Fruit fly (Drosophila melanogaster) whole organism, wandering third instar larva: ENCODE results near the gene Daxx.

ENCODE experiments used
- Abd-B ChIP-seq: fragments of >200 bp; optimal IDR thresholded peaks from 2 replicates; lab custom pipeline; 2017; ENCODE audit warnings: missing biosample characterization, missing genetic modification characterization
- CG32264 ChIP-seq: fragments of 200-800 bp; sonication (Bioruptor generic); optimal IDR thresholded peaks from 2 replicates; lab custom pipeline; 2016; ENCODE audit warnings: missing biosample characterization, missing genetic modification characterization
- CG9705 ChIP-seq: fragments of 200-800 bp; sonication (Bioruptor generic); optimal IDR thresholded peaks from 2 replicates; lab custom pipeline; 2018; ENCODE audit warnings: missing biosample characterization, mild to moderate bottlenecking, missing genetic modification characterization
- CrebA ChIP-seq: fragments of 200-800 bp; sonication (Bioruptor generic); optimal IDR thresholded peaks from 2 replicates; lab custom pipeline; 2016; ENCODE audit warnings: missing biosample characterization, mild to moderate bottlenecking, missing genetic modification characterization, borderline replicate concordance
- Dfd ChIP-seq: fragments of >200 bp; optimal IDR thresholded peaks from 2 replicates; lab custom pipeline; 2017; ENCODE audit warnings: missing biosample characterization, missing genetic modification characterization
- Dif ChIP-seq: fragments of 200-275, 200-300 bp; sonication (Bioruptor generic); optimal IDR thresholded peaks from 2 replicates; lab custom pipeline; 2018; ENCODE audit warnings: missing biosample characterization, missing genetic modification characterization; ENCODE audit not compliant: partially characterized antibody
- GATAd ChIP-seq: sonication (Bioruptor generic); optimal IDR thresholded peaks from 2 replicates; lab custom pipeline; 2016; ENCODE audit warnings: missing biosample characterization, missing genetic modification characterization
- HLH106 ChIP-seq: fragments of 200-800 bp; optimal IDR thresholded peaks from 3 replicates; lab custom pipeline; 2019; ENCODE audit warnings: missing biosample characterization, mild to moderate bottlenecking, missing genetic modification characterization, moderate library complexity
- Hnf4 ChIP-seq: fragments of 200-800 bp; sonication (Bioruptor generic); optimal IDR thresholded peaks from 2 replicates; lab custom pipeline; 2016; ENCODE audit warnings: missing biosample characterization, mild to moderate bottlenecking, missing genetic modification characterization
- Hr78 ChIP-seq: fragments of >200 bp; optimal IDR thresholded peaks from 2 replicates; lab custom pipeline; 2017; ENCODE audit warnings: missing biosample characterization, missing genetic modification characterization
- Hr83 ChIP-seq: fragments of 200-300 bp; sonication (Bioruptor generic); optimal IDR thresholded peaks from 2 replicates; lab custom pipeline; 2016; ENCODE audit warnings: missing biosample characterization, mild to moderate bottlenecking, missing genetic modification characterization, moderate library complexity; ENCODE audit not compliant: poor library complexity, severe bottlenecking
- Mio ChIP-seq: sonication (Bioruptor generic); optimal IDR thresholded peaks from 2 replicates; lab custom pipeline; 2016; ENCODE audit warnings: missing biosample characterization, missing genetic modification characterization
- Myc ChIP-seq: fragments of >200 bp; optimal IDR thresholded peaks from 2 replicates; lab custom pipeline; 2017
- OdsH ChIP-seq: fragments of 200-800 bp; sonication (Bioruptor generic); optimal IDR thresholded peaks from 2 replicates; lab custom pipeline; 2016; ENCODE audit warnings: missing biosample characterization, mild to moderate bottlenecking, missing genetic modification characterization
- Rel ChIP-seq, 2 experiments: fragments of 200-800 bp; sonication (Bioruptor generic) in 1 of 2; optimal IDR thresholded peaks; 2 replicates in 1 of 2; 3 replicates in 1 of 2; lab custom pipeline; 2016 to 2019; ENCODE audit warnings: mild to moderate bottlenecking in 2 of 2, missing biosample characterization in 2 of 2, missing genetic modification characterization in 2 of 2, moderate library complexity in 1 of 2
- Sp1 ChIP-seq: fragments of 200-800 bp; sonication (Bioruptor generic); optimal IDR thresholded peaks from 3 replicates; lab custom pipeline; 2019; ENCODE audit warnings: missing biosample characterization, mild to moderate bottlenecking, missing genetic modification characterization, moderate library complexity
- Vsx2 ChIP-seq: fragments of 200-300, 225-300 bp; sonication (Bioruptor generic); optimal IDR thresholded peaks from 2 replicates; lab custom pipeline; 2018; ENCODE audit warnings: missing biosample characterization, missing genetic modification characterization; ENCODE audit not compliant: partially characterized antibody
- br ChIP-seq: fragments of 200-800 bp; sonication (Bioruptor generic); optimal IDR thresholded peaks from 2 replicates; lab custom pipeline; 2016; ENCODE audit warnings: missing biosample characterization, missing genetic modification characterization
- brk ChIP-seq: fragments of 200-800 bp; sonication (Bioruptor generic); optimal IDR thresholded peaks from 2 replicates; lab custom pipeline; 2016; ENCODE audit warnings: missing biosample characterization, mild to moderate bottlenecking, missing genetic modification characterization
- dl ChIP-seq, 2 experiments: fragments of 175-275, 200-275 bp in 1 of 2; fragments of 200-275 bp in 1 of 2; sonication (Bioruptor generic); optimal IDR thresholded peaks; lab custom pipeline; 2018; ENCODE audit warnings: mild to moderate bottlenecking in 2 of 2, missing biosample characterization in 2 of 2, missing genetic modification characterization in 2 of 2, moderate library complexity in 2 of 2; ENCODE audit not compliant: partially characterized antibody in 2 of 2, insufficient read depth in 1 of 2
- dmrt93B ChIP-seq: fragments of 200-800 bp; sonication (Bioruptor generic); optimal IDR thresholded peaks from 2 replicates; lab custom pipeline; 2018; ENCODE audit warnings: missing biosample characterization, mild to moderate bottlenecking, missing genetic modification characterization
- dsf ChIP-seq: sonication (Bioruptor generic); optimal IDR thresholded peaks from 2 replicates; lab custom pipeline; 2016; ENCODE audit warnings: missing biosample characterization, missing genetic modification characterization, borderline replicate concordance
- ey ChIP-seq: fragments of 200-800 bp; sonication (Bioruptor generic); optimal IDR thresholded peaks from 2 replicates; lab custom pipeline; 2016; ENCODE audit warnings: missing biosample characterization, missing genetic modification characterization
- foxo ChIP-seq, 2 experiments: fragments of 200-800 bp; sonication (Bioruptor generic); optimal IDR thresholded peaks; 2 replicates in 1 of 2; 3 replicates in 1 of 2; lab custom pipeline; 2016 to 2017; ENCODE audit warnings: missing biosample characterization in 2 of 2, missing genetic modification characterization in 2 of 2
- fru ChIP-seq: fragments of 200-800 bp; sonication (Bioruptor generic); optimal IDR thresholded peaks from 3 replicates; lab custom pipeline; 2016; ENCODE audit warnings: missing biosample characterization, mild to moderate bottlenecking, missing genetic modification characterization
- h ChIP-seq: fragments of 200-800 bp; sonication (Bioruptor generic); optimal IDR thresholded peaks from 3 replicates; lab custom pipeline; 2016; ENCODE audit warnings: missing biosample characterization, mild to moderate bottlenecking, missing genetic modification characterization
- jim ChIP-seq: fragments of 175-275, 200-325 bp; sonication (Bioruptor generic); optimal IDR thresholded peaks from 2 replicates; lab custom pipeline; 2016; ENCODE audit warnings: missing biosample characterization, mild to moderate bottlenecking, missing genetic modification characterization
- lola ChIP-seq: fragments of >200 bp; optimal IDR thresholded peaks from 2 replicates; lab custom pipeline; 2017; ENCODE audit warnings: missing biosample characterization, missing genetic modification characterization
- pan ChIP-seq: fragments of >200 bp; optimal IDR thresholded peaks from 2 replicates; lab custom pipeline; 2017
- psq ChIP-seq: fragments of 200-800 bp; sonication (Bioruptor generic); optimal IDR thresholded peaks from 3 replicates; lab custom pipeline; 2017; ENCODE audit warnings: missing biosample characterization, mild to moderate bottlenecking, missing genetic modification characterization, moderate library complexity
- rgr ChIP-seq: fragments of 200-800 bp; sonication (Bioruptor generic); optimal IDR thresholded peaks from 3 replicates; lab custom pipeline; 2016; ENCODE audit warnings: missing biosample characterization, mild to moderate bottlenecking, missing genetic modification characterization
- sage ChIP-seq: fragments of 200-800 bp; sonication (Bioruptor generic); optimal IDR thresholded peaks from 2 replicates; lab custom pipeline; 2016; ENCODE audit warnings: missing biosample characterization, mild to moderate bottlenecking, missing genetic modification characterization
- sv ChIP-seq: fragments of 200-800 bp; sonication (Bioruptor generic); optimal IDR thresholded peaks from 3 replicates; lab custom pipeline; 2016; ENCODE audit warnings: missing biosample characterization, missing genetic modification characterization
- tai ChIP-seq: sonication (Bioruptor generic); optimal IDR thresholded peaks from 2 replicates; lab custom pipeline; 2016; ENCODE audit warnings: missing biosample characterization, missing genetic modification characterization
- usp ChIP-seq: fragments of >200 bp; optimal IDR thresholded peaks from 2 replicates; lab custom pipeline; 2017; ENCODE audit warnings: missing biosample characterization, missing genetic modification characterization
- woc ChIP-seq: sonication (Bioruptor generic); optimal IDR thresholded peaks from 2 replicates; lab custom pipeline; 2016; ENCODE audit warnings: missing biosample characterization, mild to moderate bottlenecking, missing genetic modification characterization

Daxx gene

dm6 chr2L:6526996-6527395 is 46.3 kb downstream of the Daxx start:
- TF ChIP-seq br (GFP tag; lab: Kevin White, UChicago) (no peak), Hr83 (GFP tag; lab: Kevin White, UChicago) (peak; percentile 16), ey (GFP tag; lab: Kevin White, UChicago) (no peak), dmrt93B (GFP tag; lab: Kevin White, UChicago) (no peak), Vsx2 (GFP tag; lab: Kevin White, UChicago) (no peak), usp (GFP tag; lab: Kevin White, UChicago) (no peak), CrebA (GFP tag; lab: Kevin White, UChicago) (no peak), pan (lab: Kevin White, UChicago) (no peak), rgr (GFP tag; lab: Kevin White, UChicago) (no peak), foxo (GFP tag; optimal IDR thresholded peaks at IDR 0.05; lab: Kevin White, UChicago) (no peak), CG32264 (GFP tag; lab: Kevin White, UChicago) (no peak), woc (no peak), tai (no peak), GATAd (GFP tag; lab: Kevin White, UChicago) (no peak), Rel (GFP tag; optimal IDR thresholded peaks at IDR 0.05; lab: Kevin White, UChicago) (no peak), Rel (tag; optimal IDR thresholded peaks at IDR 0.05; lab: Kevin White, UChicago) (no peak), jim (GFP tag; lab: Kevin White, UChicago) (no peak), CG9705 (GFP tag; lab: Kevin White, UChicago) (no peak), dl (GFP tag; optimal IDR thresholded peaks at IDR 0.05; lab: Kevin White, UChicago; ENCODE audit: insufficient read depth in 1 of 2, partially characterized antibody in 2 of 2) (no peak), Dif (no peak), fru (GFP tag; lab: Kevin White, UChicago) (no peak), Hnf4 (GFP tag; lab: Kevin White, UChicago) (no peak), Hr78 (GFP tag; lab: Kevin White, UChicago) (no peak), OdsH (no peak), Myc (lab: Kevin White, UChicago) (peak; percentile 64), psq (GFP tag; lab: Kevin White, UChicago) (no peak), dsf (no peak), h (GFP tag; lab: Kevin White, UChicago) (peak; percentile 11)

dm6 chr2L:6530952-6531512 is 50.3 kb downstream of the Daxx start:
- TF ChIP-seq fru (GFP tag; lab: Kevin White, UChicago) (no peak), OdsH (no peak), tai (no peak), Dfd (no peak), ey (GFP tag; lab: Kevin White, UChicago) (no peak), br (GFP tag; lab: Kevin White, UChicago) (no peak), Hr83 (GFP tag; lab: Kevin White, UChicago) (no peak), brk (GFP tag; lab: Kevin White, UChicago) (no peak), GATAd (GFP tag; lab: Kevin White, UChicago) (no peak), CG32264 (GFP tag; lab: Kevin White, UChicago) (no peak), dsf (no peak), psq (GFP tag; lab: Kevin White, UChicago) (no peak), pan (lab: Kevin White, UChicago) (no peak), Abd-B (GFP tag; lab: Kevin White, UChicago) (no peak), Dif (no peak), jim (GFP tag; lab: Kevin White, UChicago) (no peak), lola (GFP tag; lab: Kevin White, UChicago) (no peak), usp (GFP tag; lab: Kevin White, UChicago) (no peak), sv (GFP tag; lab: Kevin White, UChicago) (no peak)

dm6 chr2L:6531985-6532699 is 51.4 kb downstream of the Daxx start:
- TF ChIP-seq Abd-B (GFP tag; lab: Kevin White, UChicago) = no peak
- TF ChIP-seq Myc (lab: Kevin White, UChicago) = no peak
- no peak for TF ChIP-seq Dfd
- no peak for TF ChIP-seq HLH106 (tag; lab: Kevin White, UChicago)
- no peak for TF ChIP-seq CG32264 (GFP tag; lab: Kevin White, UChicago)
- no peak for TF ChIP-seq Mio (GFP tag; lab: Kevin White, UChicago)
- no peak for TF ChIP-seq Vsx2 (GFP tag; lab: Kevin White, UChicago)
- TF ChIP-seq Hnf4 (GFP tag; lab: Kevin White, UChicago) = no peak
- TF ChIP-seq fru (GFP tag; lab: Kevin White, UChicago) = no peak
- no peak for TF ChIP-seq Sp1 (GFP tag; lab: Kevin White, UChicago)
- TF ChIP-seq woc = no peak
- TF ChIP-seq CG9705 (GFP tag; lab: Kevin White, UChicago) = no peak
- no peak for TF ChIP-seq dsf
- no peak for TF ChIP-seq lola (GFP tag; lab: Kevin White, UChicago)
- no peak for TF ChIP-seq ey (GFP tag; lab: Kevin White, UChicago)
- no peak for TF ChIP-seq sage (GFP tag; lab: Kevin White, UChicago)
